Fruit fly (Drosophila melanogaster): ENCODE data around the gene sc.

- TF ChIP-seq CG8478 (optimal IDR thresholded peaks at IDR 0.05), result no peak
- no peak for TF ChIP-seq CTCF (optimal IDR thresholded peaks at IDR 0.05)
Measured at dm6 chrX:423374-423773, 27.5 kb downstream of the sc start.

Measured in S2 (cell line).